Worm (Caenorhabditis elegans): ENCODE results near the gene vps-15.

DNA sequence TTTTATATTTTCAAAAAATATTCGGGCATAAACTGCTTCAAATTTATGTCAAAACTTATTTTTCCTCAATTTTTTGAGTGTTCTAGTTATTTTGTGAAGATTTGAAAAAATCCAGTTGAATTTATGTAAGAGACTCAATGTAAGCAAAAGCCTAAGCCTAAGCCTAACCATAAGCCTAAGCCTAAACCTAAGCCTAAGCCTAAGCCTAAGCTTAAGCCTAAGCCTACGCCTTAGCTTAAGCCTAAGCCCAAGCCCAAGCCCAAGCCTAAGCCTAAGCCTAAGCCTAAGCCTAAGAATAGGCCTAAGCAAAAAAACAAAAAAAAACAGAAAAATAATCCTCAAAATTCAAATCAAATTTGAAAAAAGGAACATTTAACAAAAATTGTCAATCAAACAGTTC is 14.5 kb upstream of the vps-15 start:
- TF ChIP-seq nhr-25 (tag; optimal IDR thresholded peaks at IDR 0.05), result no peak
- TF ChIP-seq fos-1 (tag; optimal IDR thresholded peaks at IDR 0.05), result no peak
- TF ChIP-seq skn-1 (tag; optimal IDR thresholded peaks at IDR 0.05), result no peak
- no peak for TF ChIP-seq aly-2 (tag; optimal IDR thresholded peaks at IDR 0.05)
- TF ChIP-seq nhr-129 (tag; optimal IDR thresholded peaks at IDR 0.05), result no peak
- TF ChIP-seq ama-1 (optimal IDR thresholded peaks at IDR 0.05), result no peak
- no peak for TF ChIP-seq unc-62 (GFP tag; optimal IDR thresholded peaks at IDR 0.05)
- TF ChIP-seq nhr-237 (tag; optimal IDR thresholded peaks at IDR 0.05), result no peak

Data from whole organism, L2 larva.